Fruit fly (Drosophila melanogaster) whole organism, wandering third instar larva: ENCODE measurements around the gene Iyd.
A peak's percentile ranks its signal among the peaks of the same experiment; 100 is the strongest.

Experiments
- Abd-B ChIP-seq: fragments of >200 bp; optimal IDR thresholded peaks from 2 replicates; lab custom pipeline; 2017; ENCODE audit warnings: missing biosample characterization, missing genetic modification characterization
- CG32264 ChIP-seq: fragments of 200-800 bp; sonication (Bioruptor generic); optimal IDR thresholded peaks from 2 replicates; lab custom pipeline; 2016; ENCODE audit warnings: missing biosample characterization, missing genetic modification characterization
- CG9705 ChIP-seq: fragments of 200-800 bp; sonication (Bioruptor generic); optimal IDR thresholded peaks from 2 replicates; lab custom pipeline; 2018; ENCODE audit warnings: missing biosample characterization, mild to moderate bottlenecking, missing genetic modification characterization
- CrebA ChIP-seq: fragments of 200-800 bp; sonication (Bioruptor generic); optimal IDR thresholded peaks from 2 replicates; lab custom pipeline; 2016; ENCODE audit warnings: missing biosample characterization, mild to moderate bottlenecking, missing genetic modification characterization, borderline replicate concordance
- Dfd ChIP-seq: fragments of >200 bp; optimal IDR thresholded peaks from 2 replicates; lab custom pipeline; 2017; ENCODE audit warnings: missing biosample characterization, missing genetic modification characterization
- Dif ChIP-seq: fragments of 200-275, 200-300 bp; sonication (Bioruptor generic); optimal IDR thresholded peaks from 2 replicates; lab custom pipeline; 2018; ENCODE audit warnings: missing biosample characterization, missing genetic modification characterization; ENCODE audit not compliant: partially characterized antibody
- GATAd ChIP-seq: sonication (Bioruptor generic); optimal IDR thresholded peaks from 2 replicates; lab custom pipeline; 2016; ENCODE audit warnings: missing biosample characterization, missing genetic modification characterization
- HLH106 ChIP-seq: fragments of 200-800 bp; optimal IDR thresholded peaks from 3 replicates; lab custom pipeline; 2019; ENCODE audit warnings: missing biosample characterization, mild to moderate bottlenecking, missing genetic modification characterization, moderate library complexity
- Hnf4 ChIP-seq: fragments of 200-800 bp; sonication (Bioruptor generic); optimal IDR thresholded peaks from 2 replicates; lab custom pipeline; 2016; ENCODE audit warnings: missing biosample characterization, mild to moderate bottlenecking, missing genetic modification characterization
- Hr78 ChIP-seq: fragments of >200 bp; optimal IDR thresholded peaks from 2 replicates; lab custom pipeline; 2017; ENCODE audit warnings: missing biosample characterization, missing genetic modification characterization
- Hr83 ChIP-seq: fragments of 200-300 bp; sonication (Bioruptor generic); optimal IDR thresholded peaks from 2 replicates; lab custom pipeline; 2016; ENCODE audit warnings: missing biosample characterization, mild to moderate bottlenecking, missing genetic modification characterization, moderate library complexity; ENCODE audit not compliant: poor library complexity, severe bottlenecking
- Jra ChIP-seq: sonication (Bioruptor generic); optimal IDR thresholded peaks from 2 replicates; lab custom pipeline; 2016; ENCODE audit warnings: missing biosample characterization, missing genetic modification characterization
- Mio ChIP-seq: sonication (Bioruptor generic); optimal IDR thresholded peaks from 2 replicates; lab custom pipeline; 2016; ENCODE audit warnings: missing biosample characterization, missing genetic modification characterization
- Myc ChIP-seq: fragments of >200 bp; optimal IDR thresholded peaks from 2 replicates; lab custom pipeline; 2017
- N ChIP-seq: fragments of >200 bp; optimal IDR thresholded peaks from 2 replicates; lab custom pipeline; 2018; ENCODE audit warnings: missing biosample characterization, missing external identifiers, missing genetic modification characterization
- OdsH ChIP-seq: fragments of 200-800 bp; sonication (Bioruptor generic); optimal IDR thresholded peaks from 2 replicates; lab custom pipeline; 2016; ENCODE audit warnings: missing biosample characterization, mild to moderate bottlenecking, missing genetic modification characterization
- Rel ChIP-seq, 2 experiments: fragments of 200-800 bp; sonication (Bioruptor generic) in 1 of 2; optimal IDR thresholded peaks; 2 replicates in 1 of 2; 3 replicates in 1 of 2; lab custom pipeline; 2016 to 2019; ENCODE audit warnings: mild to moderate bottlenecking in 2 of 2, missing biosample characterization in 2 of 2, missing genetic modification characterization in 2 of 2, moderate library complexity in 1 of 2
- Sp1 ChIP-seq: fragments of 200-800 bp; sonication (Bioruptor generic); optimal IDR thresholded peaks from 3 replicates; lab custom pipeline; 2019; ENCODE audit warnings: missing biosample characterization, mild to moderate bottlenecking, missing genetic modification characterization, moderate library complexity
- Vsx2 ChIP-seq: fragments of 200-300, 225-300 bp; sonication (Bioruptor generic); optimal IDR thresholded peaks from 2 replicates; lab custom pipeline; 2018; ENCODE audit warnings: missing biosample characterization, missing genetic modification characterization; ENCODE audit not compliant: partially characterized antibody
- br ChIP-seq: fragments of 200-800 bp; sonication (Bioruptor generic); optimal IDR thresholded peaks from 2 replicates; lab custom pipeline; 2016; ENCODE audit warnings: missing biosample characterization, missing genetic modification characterization
- brk ChIP-seq: fragments of 200-800 bp; sonication (Bioruptor generic); optimal IDR thresholded peaks from 2 replicates; lab custom pipeline; 2016; ENCODE audit warnings: missing biosample characterization, mild to moderate bottlenecking, missing genetic modification characterization
- dl ChIP-seq, 2 experiments: fragments of 175-275, 200-275 bp in 1 of 2; fragments of 200-275 bp in 1 of 2; sonication (Bioruptor generic); optimal IDR thresholded peaks; lab custom pipeline; 2018; ENCODE audit warnings: mild to moderate bottlenecking in 2 of 2, missing biosample characterization in 2 of 2, missing genetic modification characterization in 2 of 2, moderate library complexity in 2 of 2; ENCODE audit not compliant: partially characterized antibody in 2 of 2, insufficient read depth in 1 of 2
- dmrt93B ChIP-seq: fragments of 200-800 bp; sonication (Bioruptor generic); optimal IDR thresholded peaks from 2 replicates; lab custom pipeline; 2018; ENCODE audit warnings: missing biosample characterization, mild to moderate bottlenecking, missing genetic modification characterization
- dsf ChIP-seq: sonication (Bioruptor generic); optimal IDR thresholded peaks from 2 replicates; lab custom pipeline; 2016; ENCODE audit warnings: missing biosample characterization, missing genetic modification characterization, borderline replicate concordance
- ey ChIP-seq: fragments of 200-800 bp; sonication (Bioruptor generic); optimal IDR thresholded peaks from 2 replicates; lab custom pipeline; 2016; ENCODE audit warnings: missing biosample characterization, missing genetic modification characterization
- foxo ChIP-seq, 2 experiments: fragments of 200-800 bp; sonication (Bioruptor generic); optimal IDR thresholded peaks; 2 replicates in 1 of 2; 3 replicates in 1 of 2; lab custom pipeline; 2016 to 2017; ENCODE audit warnings: missing biosample characterization in 2 of 2, missing genetic modification characterization in 2 of 2
- fru ChIP-seq: fragments of 200-800 bp; sonication (Bioruptor generic); optimal IDR thresholded peaks from 3 replicates; lab custom pipeline; 2016; ENCODE audit warnings: missing biosample characterization, mild to moderate bottlenecking, missing genetic modification characterization
- h ChIP-seq: fragments of 200-800 bp; sonication (Bioruptor generic); optimal IDR thresholded peaks from 3 replicates; lab custom pipeline; 2016; ENCODE audit warnings: missing biosample characterization, mild to moderate bottlenecking, missing genetic modification characterization
- jim ChIP-seq: fragments of 175-275, 200-325 bp; sonication (Bioruptor generic); optimal IDR thresholded peaks from 2 replicates; lab custom pipeline; 2016; ENCODE audit warnings: missing biosample characterization, mild to moderate bottlenecking, missing genetic modification characterization
- lola ChIP-seq: fragments of >200 bp; optimal IDR thresholded peaks from 2 replicates; lab custom pipeline; 2017; ENCODE audit warnings: missing biosample characterization, missing genetic modification characterization
- pan ChIP-seq: fragments of >200 bp; optimal IDR thresholded peaks from 2 replicates; lab custom pipeline; 2017
- psq ChIP-seq: fragments of 200-800 bp; sonication (Bioruptor generic); optimal IDR thresholded peaks from 3 replicates; lab custom pipeline; 2017; ENCODE audit warnings: missing biosample characterization, mild to moderate bottlenecking, missing genetic modification characterization, moderate library complexity
- rgr ChIP-seq: fragments of 200-800 bp; sonication (Bioruptor generic); optimal IDR thresholded peaks from 3 replicates; lab custom pipeline; 2016; ENCODE audit warnings: missing biosample characterization, mild to moderate bottlenecking, missing genetic modification characterization
- sage ChIP-seq: fragments of 200-800 bp; sonication (Bioruptor generic); optimal IDR thresholded peaks from 2 replicates; lab custom pipeline; 2016; ENCODE audit warnings: missing biosample characterization, mild to moderate bottlenecking, missing genetic modification characterization
- sv ChIP-seq: fragments of 200-800 bp; sonication (Bioruptor generic); optimal IDR thresholded peaks from 3 replicates; lab custom pipeline; 2016; ENCODE audit warnings: missing biosample characterization, missing genetic modification characterization
- tai ChIP-seq: sonication (Bioruptor generic); optimal IDR thresholded peaks from 2 replicates; lab custom pipeline; 2016; ENCODE audit warnings: missing biosample characterization, missing genetic modification characterization
- usp ChIP-seq: fragments of >200 bp; optimal IDR thresholded peaks from 2 replicates; lab custom pipeline; 2017; ENCODE audit warnings: missing biosample characterization, missing genetic modification characterization
- woc ChIP-seq: sonication (Bioruptor generic); optimal IDR thresholded peaks from 2 replicates; lab custom pipeline; 2016; ENCODE audit warnings: missing biosample characterization, mild to moderate bottlenecking, missing genetic modification characterization

Gene Iyd

dm6 chr3L:11119901-11120418 is 23.9 kb upstream of the Iyd start:
- TF ChIP-seq psq (GFP tag; lab: Kevin White, UChicago) (peak; percentile 18), usp (GFP tag; lab: Kevin White, UChicago) (no peak), woc (no peak), Jra (GFP tag; lab: Kevin White, UChicago) (no peak), jim (GFP tag; lab: Kevin White, UChicago) (peak; percentile 12), N (GFP tag; lab: Kevin White, UChicago) (peak; percentile 82), Hr78 (GFP tag; lab: Kevin White, UChicago) (no peak), sv (GFP tag; lab: Kevin White, UChicago) (peak; percentile 3), h (GFP tag; lab: Kevin White, UChicago) (peak; percentile 34), Dfd (GFP tag; lab: Kevin White, UChicago) (no peak)

- no peak for TF ChIP-seq CG9705 (GFP tag; lab: Kevin White, UChicago)
- TF ChIP-seq HLH106, result peak; percentile 30
- TF ChIP-seq jim (GFP tag; lab: Kevin White, UChicago), result peak; percentile 42
- no peak for TF ChIP-seq N (GFP tag; lab: Kevin White, UChicago)
- TF ChIP-seq ey (GFP tag; lab: Kevin White, UChicago), result peak; percentile 18
- TF ChIP-seq dmrt93B (GFP tag; lab: Kevin White, UChicago), result peak; percentile 6
- peak; percentile 41 for TF ChIP-seq psq (GFP tag; lab: Kevin White, UChicago)
- TF ChIP-seq Jra (GFP tag; lab: Kevin White, UChicago), result no peak
These were observed 23.4 kb upstream of the Iyd start for dm6 chr3L:11119396-11119900.

dm6 chr3L:11118627-11119395 is 22.8 kb upstream of the Iyd start:
- no peak for TF ChIP-seq lola (GFP tag; lab: Kevin White, UChicago)
- peak; percentile 16 for TF ChIP-seq Sp1
- peak; percentile 1 for TF ChIP-seq Hr83 (GFP tag; lab: Kevin White, UChicago)
- no peak for TF ChIP-seq Dfd (GFP tag; lab: Kevin White, UChicago)
- TF ChIP-seq CG32264 (GFP tag; lab: Kevin White, UChicago), result no peak
- peak in 1 of 2 experiments; percentile 51 for TF ChIP-seq dl (GFP tag; optimal IDR thresholded peaks at IDR 0.05; lab: Kevin White, UChicago; ENCODE audit: insufficient read depth in 1 of 2, partially characterized antibody in 2 of 2)
- peak; percentile 27 for TF ChIP-seq rgr (GFP tag; lab: Kevin White, UChicago)
- TF ChIP-seq sage (GFP tag; lab: Kevin White, UChicago), result peak; percentile 33
- no peak for TF ChIP-seq br (GFP tag; lab: Kevin White, UChicago)
- no peak for TF ChIP-seq usp (GFP tag; lab: Kevin White, UChicago)
- TF ChIP-seq Rel (GFP tag; optimal IDR thresholded peaks at IDR 0.05; lab: Kevin White, UChicago), result no peak
- no peak for TF ChIP-seq Rel (tag; optimal IDR thresholded peaks at IDR 0.05; lab: Kevin White, UChicago)
- TF ChIP-seq N (GFP tag; lab: Kevin White, UChicago), result no peak
- peak; percentile 43 for TF ChIP-seq h (GFP tag; lab: Kevin White, UChicago)
- TF ChIP-seq GATAd (GFP tag; lab: Kevin White, UChicago), result no peak
- peak; percentile 6 for TF ChIP-seq Jra (GFP tag; lab: Kevin White, UChicago)
- TF ChIP-seq Dif (GFP tag; lab: Kevin White, UChicago), result peak; percentile 69
- TF ChIP-seq tai (GFP tag; lab: Kevin White, UChicago), result no peak
- TF ChIP-seq OdsH (GFP tag; lab: Kevin White, UChicago), result peak; percentile 28
- TF ChIP-seq jim (GFP tag; lab: Kevin White, UChicago), result no peak
- TF ChIP-seq ey (GFP tag; lab: Kevin White, UChicago), result no peak
- no peak for TF ChIP-seq dsf
- TF ChIP-seq woc, result no peak
- TF ChIP-seq dmrt93B (GFP tag; lab: Kevin White, UChicago), result no peak
- TF ChIP-seq foxo (GFP tag; optimal IDR thresholded peaks at IDR 0.05; lab: Kevin White, UChicago), result peak in 1 of 2 experiments; percentile 25
- no peak for TF ChIP-seq Hr78 (GFP tag; lab: Kevin White, UChicago)
- TF ChIP-seq HLH106, result no peak
- TF ChIP-seq Myc (lab: Kevin White, UChicago), result no peak
- no peak for TF ChIP-seq CrebA (GFP tag; lab: Kevin White, UChicago)
- TF ChIP-seq psq (GFP tag; lab: Kevin White, UChicago), result peak; percentile 46
- TF ChIP-seq CG9705 (GFP tag; lab: Kevin White, UChicago), result peak; percentile 23
- TF ChIP-seq fru (GFP tag; lab: Kevin White, UChicago), result no peak
- TF ChIP-seq brk, result no peak
- peak; percentile 34 for TF ChIP-seq sv (GFP tag; lab: Kevin White, UChicago)
- no peak for TF ChIP-seq pan (lab: Kevin White, UChicago)
- TF ChIP-seq Hnf4 (GFP tag; lab: Kevin White, UChicago), result peak; percentile 11
- TF ChIP-seq Mio (GFP tag; lab: Kevin White, UChicago), result no peak
- TF ChIP-seq Abd-B, result no peak
- TF ChIP-seq Vsx2 (GFP tag; lab: Kevin White, UChicago), result no peak
- TF ChIP-seq, all 38 proteins: peak for 14
